Fruit fly (Drosophila melanogaster): ENCODE measurements around the gene CG12016.
A peak's percentile ranks its signal among the peaks of the same experiment; 100 is the strongest.

The CG12016 gene

dm6 chr3L:3337345-3337928 lies 18.1 kb downstream of the CG12016 start:
- peak; percentile 17 for TF ChIP-seq EcR (GFP tag; optimal IDR thresholded peaks at IDR 0.05)
- no peak for TF ChIP-seq rn (GFP tag; IDR thresholded peaks at IDR 0.05)
- no peak for TF ChIP-seq CG8159 (tag; optimal IDR thresholded peaks at IDR 0.05)
- no peak for TF ChIP-seq CG8301 (tag; optimal IDR thresholded peaks at IDR 0.05)
- no peak for TF ChIP-seq CG13204 (GFP tag; optimal IDR thresholded peaks at IDR 0.05)

- peak; percentile 62 for TF ChIP-seq CG8159 (tag; optimal IDR thresholded peaks at IDR 0.05)
- TF ChIP-seq CG9948 (tag; optimal IDR thresholded peaks at IDR 0.05): peak; percentile 55
- peak; percentile 70 for TF ChIP-seq EcR (GFP tag; optimal IDR thresholded peaks at IDR 0.05)
- TF ChIP-seq CG13204 (GFP tag; optimal IDR thresholded peaks at IDR 0.05): peak; percentile 35
- TF ChIP-seq fd96Ca (GFP tag; IDR thresholded peaks at IDR 0.05): no peak
- peak; percentile 31 for TF ChIP-seq CG34367 (tag; optimal IDR thresholded peaks at IDR 0.05)
- peak; percentile 70 for TF ChIP-seq CG15710 (tag; optimal IDR thresholded peaks at IDR 0.05)
- peak; percentile 27 for TF ChIP-seq CG8301 (tag; optimal IDR thresholded peaks at IDR 0.05)
- peak; percentile 43 for TF ChIP-seq CG17806 (tag; optimal IDR thresholded peaks at IDR 0.05)
- TF ChIP-seq Pif1B (GFP tag; optimal IDR thresholded peaks at IDR 0.05): no peak
These were observed 18.9 kb downstream of the CG12016 start for dm6 chr3L:3338028-3338855.

- peak; percentile 83 for TF ChIP-seq CG8301 (tag; optimal IDR thresholded peaks at IDR 0.05)
- peak; percentile 47 for TF ChIP-seq Ets98B (GFP tag; IDR thresholded peaks at IDR 0.05)
- no peak for TF ChIP-seq CG13204 (GFP tag; optimal IDR thresholded peaks at IDR 0.05)
- peak; percentile 89 for TF ChIP-seq CG14655 (GFP tag; optimal IDR thresholded peaks at IDR 0.05)
- TF ChIP-seq CG34367 (tag; optimal IDR thresholded peaks at IDR 0.05): peak; percentile 11
- TF ChIP-seq fd96Ca (GFP tag; IDR thresholded peaks at IDR 0.05): peak; percentile 39; the same call in 2 of the 3 replicates
- peak; percentile 78 for TF ChIP-seq CG17806 (tag; optimal IDR thresholded peaks at IDR 0.05)
- no peak for TF ChIP-seq Snoo (tag; optimal IDR thresholded peaks at IDR 0.05)
- peak; percentile 33; the same call in 1 of the 3 replicates for TF ChIP-seq CG4496 (GFP tag; IDR thresholded peaks at IDR 0.05)
- TF ChIP-seq CG12605 (GFP tag; IDR thresholded peaks at IDR 0.05): peak; percentile 66
- no peak for TF ChIP-seq CG10348 (GFP tag; IDR thresholded peaks at IDR 0.05)
- TF ChIP-seq gl (tag; optimal IDR thresholded peaks at IDR 0.05): peak; percentile 53
- TF ChIP-seq Pif1B (GFP tag; optimal IDR thresholded peaks at IDR 0.05): peak; percentile 17
- TF ChIP-seq CG32121 (GFP tag; IDR thresholded peaks at IDR 0.05): peak; percentile 55
- TF ChIP-seq rn (GFP tag; IDR thresholded peaks at IDR 0.05): no peak
- no peak for TF ChIP-seq D1 (tag; optimal IDR thresholded peaks at IDR 0.05)
- peak; percentile 55 for TF ChIP-seq Pif1A (GFP tag; optimal IDR thresholded peaks at IDR 0.05)
- peak; percentile 65 for TF ChIP-seq CG15710 (tag; optimal IDR thresholded peaks at IDR 0.05)
- TF ChIP-seq EcR (GFP tag; optimal IDR thresholded peaks at IDR 0.05): no peak
- TF ChIP-seq CG9948 (tag; optimal IDR thresholded peaks at IDR 0.05): peak; percentile 63
- TF ChIP-seq CG8159 (tag; optimal IDR thresholded peaks at IDR 0.05): peak; percentile 83
These were observed 19.7 kb downstream of the CG12016 start for dm6 chr3L:3338882-3339590.

dm6 chr3L:3339695-3340226 lies 20.4 kb downstream of the CG12016 start:
- TF ChIP-seq CG8301 (tag; optimal IDR thresholded peaks at IDR 0.05) (no peak), CG4496 (GFP tag; IDR thresholded peaks at IDR 0.05) (no peak), Snoo (tag; optimal IDR thresholded peaks at IDR 0.05) (no peak), Pif1B (GFP tag; optimal IDR thresholded peaks at IDR 0.05) (no peak), CG34367 (tag; optimal IDR thresholded peaks at IDR 0.05) (no peak), CG8159 (tag; optimal IDR thresholded peaks at IDR 0.05) (no peak), CG9948 (tag; optimal IDR thresholded peaks at IDR 0.05) (no peak), CG17806 (tag; optimal IDR thresholded peaks at IDR 0.05) (no peak), D1 (tag; optimal IDR thresholded peaks at IDR 0.05) (no peak), Pif1A (GFP tag; optimal IDR thresholded peaks at IDR 0.05) (no peak), CG12605 (GFP tag; IDR thresholded peaks at IDR 0.05) (no peak)

dm6 chr3L:3342307-3342940 lies 23.1 kb downstream of the CG12016 start:
- TF ChIP-seq CG32121 (GFP tag; IDR thresholded peaks at IDR 0.05) (no peak), Pif1B (GFP tag; optimal IDR thresholded peaks at IDR 0.05) (peak; percentile 51), CG9948 (tag; optimal IDR thresholded peaks at IDR 0.05) (peak; percentile 69), CG17806 (tag; optimal IDR thresholded peaks at IDR 0.05) (peak; percentile 61), EcR (GFP tag; optimal IDR thresholded peaks at IDR 0.05) (peak; percentile 22), CG8159 (tag; optimal IDR thresholded peaks at IDR 0.05) (peak; percentile 67), CG4496 (GFP tag; IDR thresholded peaks at IDR 0.05) (no peak), CG8301 (tag; optimal IDR thresholded peaks at IDR 0.05) (peak; percentile 48), D1 (tag; optimal IDR thresholded peaks at IDR 0.05) (no peak), CG34367 (tag; optimal IDR thresholded peaks at IDR 0.05) (peak; percentile 61), CG14655 (GFP tag; optimal IDR thresholded peaks at IDR 0.05) (peak; percentile 64), Ets98B (GFP tag; IDR thresholded peaks at IDR 0.05) (no peak), CG15710 (tag; optimal IDR thresholded peaks at IDR 0.05) (peak; percentile 64), Pif1A (GFP tag; optimal IDR thresholded peaks at IDR 0.05) (peak; percentile 64), CG10348 (GFP tag; IDR thresholded peaks at IDR 0.05) (no peak), CG13204 (GFP tag; optimal IDR thresholded peaks at IDR 0.05) (peak; percentile 26), gl (tag; optimal IDR thresholded peaks at IDR 0.05) (peak; percentile 6), CG12605 (GFP tag; IDR thresholded peaks at IDR 0.05) (no peak), Snoo (tag; optimal IDR thresholded peaks at IDR 0.05) (peak; percentile 76), fd96Ca (GFP tag; IDR thresholded peaks at IDR 0.05) (no peak), rn (GFP tag; IDR thresholded peaks at IDR 0.05) (no peak)
